Fruit fly (Drosophila melanogaster) S2 (cell line): ENCODE measurements around the gene Sfp24Bc.

Source experiments
- CG8478 ChIP-seq: fragments of >200 bp; optimal IDR thresholded peaks from 2 replicates; lab custom pipeline; 2018
- CTCF ChIP-seq, 2 experiments: fragments of >200 bp; optimal IDR thresholded peaks; 2 replicates each; lab custom pipeline; 2018

The Sfp24Bc gene

dm6 chr2L:3697772-3698171 lies 27.4 kb upstream of the Sfp24Bc start, which contains the start of gene CG3604:
Gene CG3604 (minus strand): TSS chr2L:3697872.
- TF ChIP-seq CG8478 (lab: Kevin White, UChicago) (no peak), CTCF (optimal IDR thresholded peaks at IDR 0.05; lab: Kevin White, UChicago) (no peak)

dm6 chr2L:3696438-3696837 lies 26.1 kb upstream of the Sfp24Bc start, which contains the start of gene IM33:
Gene IM33 (minus strand): TSS chr2L:3696658.
- TF ChIP-seq CG8478 (lab: Kevin White, UChicago) (no peak), CTCF (optimal IDR thresholded peaks at IDR 0.05; lab: Kevin White, UChicago) (no peak)

- no peak for TF ChIP-seq CG8478 (lab: Kevin White, UChicago)
- TF ChIP-seq CTCF (optimal IDR thresholded peaks at IDR 0.05; lab: Kevin White, UChicago): no peak
Observed at dm6 chr2L:3695361-3695818, 25.0 kb upstream of the Sfp24Bc start, which contains the start of gene CG16713. Gene CG16713 (minus strand): TSS chr2L:3695411.

DNA sequence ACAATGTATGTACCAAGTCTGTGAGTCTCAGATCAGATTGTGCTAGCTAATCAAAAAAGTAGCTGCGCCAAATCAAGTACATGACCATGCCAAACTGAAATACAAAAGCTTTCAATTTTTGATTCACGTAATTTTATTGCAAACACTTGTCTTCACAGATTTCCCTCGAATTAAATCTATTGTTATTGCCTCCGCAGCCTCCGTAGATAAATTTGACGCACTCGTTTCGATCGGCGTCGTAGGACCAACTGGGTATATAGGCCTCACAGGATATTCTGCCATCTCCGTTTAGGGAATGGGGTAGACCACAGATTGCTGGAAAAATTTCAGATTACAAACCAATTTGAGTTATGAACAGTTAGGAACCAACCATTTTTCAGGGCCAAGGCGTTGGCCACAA lies 24.5 kb upstream of the Sfp24Bc start, which contains the start of gene CG43165:
Gene CG43165 (minus strand): TSS at position 101 of the 400 bp plus-strand sequence.
- TF ChIP-seq CG8478 (lab: Kevin White, UChicago) (no peak), CTCF (optimal IDR thresholded peaks at IDR 0.05; lab: Kevin White, UChicago) (no peak)

DNA sequence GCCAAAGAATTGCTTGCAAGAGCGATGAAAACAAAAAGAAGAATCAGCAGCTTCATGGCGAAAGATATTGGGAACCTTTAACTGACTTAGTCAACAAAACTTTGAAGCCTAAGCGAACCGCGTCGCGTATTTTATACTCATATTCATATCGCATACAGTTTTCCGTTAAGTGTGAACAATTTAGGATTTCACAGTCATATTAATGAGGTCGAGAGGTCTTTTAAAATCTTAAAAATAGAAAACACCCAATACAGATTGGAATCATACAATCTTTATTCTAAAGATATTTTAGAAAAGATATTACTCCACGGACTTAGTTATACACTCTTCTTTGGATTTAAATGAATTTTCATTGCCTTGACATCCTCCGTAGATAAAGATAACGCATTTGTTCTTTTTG lies 23.4 kb upstream of the Sfp24Bc start, which contains the start of gene Acp24A4:
Gene Acp24A4 (minus strand): TSS at position 101 of the 400 bp plus-strand sequence.
- no peak for TF ChIP-seq CTCF (optimal IDR thresholded peaks at IDR 0.05; lab: Kevin White, UChicago)
- no peak for TF ChIP-seq CG8478 (lab: Kevin White, UChicago)

- no peak for TF ChIP-seq CTCF (optimal IDR thresholded peaks at IDR 0.05; lab: Kevin White, UChicago)
- TF ChIP-seq CG8478 (lab: Kevin White, UChicago): no peak
Observed at dm6 chr2L:3693082-3693481, 22.7 kb upstream of the Sfp24Bc start, which contains the start of gene CG3513. Gene CG3513 (minus strand): TSS chr2L:3693182.

dm6 chr2L:3692466-3692865 lies 22.1 kb upstream of the Sfp24Bc start, which contains the start of gene CG16704:
Gene CG16704 (minus strand): TSS chr2L:3692587.
- TF ChIP-seq CTCF (optimal IDR thresholded peaks at IDR 0.05; lab: Kevin White, UChicago) (no peak), CG8478 (lab: Kevin White, UChicago) (no peak)

DNA sequence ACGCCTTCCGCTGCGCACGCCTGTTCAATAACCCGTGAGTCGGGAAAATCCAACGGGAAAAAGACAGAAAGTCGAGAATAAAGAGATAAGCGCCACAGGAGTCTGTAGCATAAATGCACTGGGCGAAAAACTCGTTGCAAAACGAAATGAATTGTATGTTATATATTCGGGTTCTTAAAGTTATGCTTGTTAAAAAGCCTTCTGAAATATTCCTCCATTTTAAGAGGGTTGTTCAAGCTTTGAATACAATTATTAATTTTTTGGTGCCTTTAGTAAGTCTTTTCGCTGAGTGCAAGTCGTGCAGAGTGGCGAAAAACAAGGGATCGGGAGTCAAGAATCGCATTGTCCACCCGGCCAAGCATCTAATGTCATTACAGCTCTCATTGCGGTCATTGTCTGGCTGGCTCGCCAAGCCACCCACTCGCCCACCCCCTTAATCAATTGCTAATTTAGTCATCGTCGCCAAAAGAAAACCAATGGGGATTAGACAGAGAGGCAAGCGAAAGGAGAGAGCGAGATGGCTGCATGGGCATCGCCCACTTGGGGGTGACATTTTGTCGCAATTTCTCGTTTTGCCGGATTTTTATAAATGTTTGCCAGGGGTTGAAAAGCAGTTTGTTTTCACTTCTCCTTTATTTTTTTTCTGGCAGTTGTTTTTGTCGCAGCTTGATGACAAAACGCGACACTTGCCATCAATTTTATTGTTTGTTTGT lies 14.9 kb upstream of the Sfp24Bc start:
- TF ChIP-seq CG8478 (lab: Kevin White, UChicago): no peak
- no peak for TF ChIP-seq CTCF (optimal IDR thresholded peaks at IDR 0.05; lab: Kevin White, UChicago)

- TF ChIP-seq CG8478 (lab: Kevin White, UChicago) (no peak), CTCF (optimal IDR thresholded peaks at IDR 0.05; lab: Kevin White, UChicago) (no peak)
Observed at dm6 chr2L:3682489-3682888, 12.1 kb upstream of the Sfp24Bc start.

DNA sequence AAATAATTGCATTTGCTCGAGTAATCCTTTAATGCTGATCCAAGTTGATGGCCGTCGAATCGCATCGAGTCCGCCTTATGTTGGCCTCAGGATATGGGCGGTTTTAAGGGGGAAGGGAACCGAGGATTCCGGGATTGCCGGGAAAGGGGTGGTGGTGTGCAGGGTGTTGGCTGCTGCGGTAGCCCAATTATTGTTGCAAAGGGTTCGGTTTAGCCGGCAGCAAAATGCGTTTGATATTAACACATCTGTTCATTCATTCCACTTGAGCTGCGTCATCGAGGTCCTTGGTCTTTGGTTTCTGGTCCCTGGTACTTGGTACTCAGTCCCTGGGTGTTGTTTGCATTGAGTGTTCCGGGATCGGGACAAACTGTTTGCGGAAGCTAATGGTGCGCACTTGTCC lies 11.0 kb upstream of the Sfp24Bc start:
- TF ChIP-seq CG8478 (lab: Kevin White, UChicago) (no peak), CTCF (optimal IDR thresholded peaks at IDR 0.05; lab: Kevin White, UChicago) (no peak)

dm6 chr2L:3675770-3676169 lies 5.4 kb upstream of the Sfp24Bc start:
- TF ChIP-seq CTCF (optimal IDR thresholded peaks at IDR 0.05; lab: Kevin White, UChicago) (no peak), CG8478 (lab: Kevin White, UChicago) (no peak)

DNA sequence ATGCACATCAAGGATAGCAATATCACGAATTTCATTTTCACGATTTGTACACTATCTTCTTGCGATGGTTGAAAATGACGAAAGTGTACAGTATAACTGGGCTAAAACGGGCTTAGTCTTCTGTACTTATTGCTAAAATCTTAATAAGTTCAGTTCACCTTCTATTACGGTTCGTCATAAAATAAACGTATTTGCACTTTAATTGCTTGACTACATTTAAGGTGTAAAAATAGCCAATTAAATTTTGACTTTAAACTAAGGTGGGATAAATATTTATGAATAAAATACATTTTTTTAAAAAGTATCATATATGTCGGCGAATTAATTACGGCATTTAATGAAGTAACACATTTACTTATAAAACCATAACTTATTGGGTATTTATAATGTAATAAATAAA lies 706 bp downstream of the Sfp24Bc start, which contains the start of gene Sfp24Bb:
Gene Sfp24Bb (minus strand): TSS at position 101 of the 400 bp plus-strand sequence.
- no peak for TF ChIP-seq CG8478 (lab: Kevin White, UChicago)
- TF ChIP-seq CTCF (optimal IDR thresholded peaks at IDR 0.05; lab: Kevin White, UChicago): no peak

DNA sequence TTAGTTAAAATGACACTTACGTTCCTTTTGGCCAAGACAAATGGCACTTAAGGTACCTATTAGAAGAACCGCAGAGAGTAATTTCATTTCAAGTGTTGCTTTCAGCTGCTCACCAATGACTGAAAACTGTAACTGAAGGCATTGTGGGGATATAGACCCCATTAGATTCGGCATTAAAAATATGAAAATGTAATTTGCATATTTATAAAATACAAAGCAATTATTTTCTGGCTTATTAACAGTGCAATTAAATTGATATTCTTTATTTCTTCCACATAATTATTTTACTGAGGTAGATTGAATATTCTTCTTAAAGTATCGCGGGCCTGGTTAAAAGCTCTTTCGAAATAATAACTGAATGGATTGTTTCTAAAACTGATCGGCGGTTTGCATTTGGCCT lies 1.3 kb downstream of the Sfp24Bc start, which contains the start of gene Sfp24Bd:
Gene Sfp24Bd (minus strand): TSS at position 101 of the 400 bp plus-strand sequence.
- TF ChIP-seq CG8478 (lab: Kevin White, UChicago) (no peak), CTCF (optimal IDR thresholded peaks at IDR 0.05; lab: Kevin White, UChicago) (no peak)

DNA sequence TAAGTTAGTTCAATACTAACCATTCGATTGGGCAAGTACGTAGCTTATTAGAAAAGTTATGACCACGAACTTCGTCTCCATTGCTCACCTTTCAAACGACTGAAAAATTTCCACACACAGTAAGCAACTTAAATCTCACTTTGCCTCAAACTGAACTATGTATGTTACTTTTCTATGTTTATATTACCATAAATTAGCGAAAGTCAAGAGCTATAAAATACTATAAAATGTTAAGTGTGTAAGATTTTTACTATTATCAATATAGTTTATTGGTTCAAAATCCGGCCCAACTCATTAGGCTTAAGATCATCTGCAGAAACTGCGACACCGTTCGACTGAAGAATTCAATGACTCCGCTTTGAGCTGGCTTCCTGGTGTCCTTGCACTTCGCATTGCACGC lies 1.9 kb downstream of the Sfp24Bc start, which contains the start of gene Sfp24Ba:
Gene Sfp24Ba (minus strand): TSS at position 101 of the 400 bp plus-strand sequence.
- TF ChIP-seq CTCF (optimal IDR thresholded peaks at IDR 0.05; lab: Kevin White, UChicago) (no peak), CG8478 (lab: Kevin White, UChicago) (no peak)

- TF ChIP-seq CTCF (optimal IDR thresholded peaks at IDR 0.05; lab: Kevin White, UChicago): peak in 1 of 2 experiments; percentile 18
- TF ChIP-seq CG8478 (lab: Kevin White, UChicago): no peak
Observed at dm6 chr2L:3662307-3662795, 8.0 kb downstream of the Sfp24Bc start, which contains the start of gene Drgx. Gene Drgx (plus strand): TSS chr2L:3662745.
